Worm (Caenorhabditis elegans) whole organism, young adult: ENCODE results near the gene col-36.
A peak's percentile ranks its signal among the peaks of the same experiment; 100 is the strongest.

ENCODE experiments used
- D2030.7 ChIP-seq: fragments of 200-800 bp; sonication (Bioruptor generic); IDR thresholded peaks from 2 replicates; pipeline ENCODE4 v1.3.6; 2022; ENCODE audit warnings: missing genetic modification reagents, missing genetic modification characterization, missing compliant biosample characterization
- lsy-27 ChIP-seq: sonication (generic microtip); optimal IDR thresholded peaks from 2 replicates; lab custom pipeline; 2017; ENCODE audit warnings: missing genetic modification characterization, mild to moderate bottlenecking, missing compliant biosample characterization, antibody characterized with exemption, missing genotype, borderline replicate concordance; ENCODE audit not compliant: insufficient read depth
- snpc-3.4 ChIP-seq: sonication (generic microtip); optimal IDR thresholded peaks from 2 replicates; lab custom pipeline; 2017; ENCODE audit warnings: missing genetic modification characterization, mild to moderate bottlenecking, missing compliant biosample characterization, antibody characterized with exemption, moderate library complexity, missing genotype, missing genetic modification reagents

DNA sequence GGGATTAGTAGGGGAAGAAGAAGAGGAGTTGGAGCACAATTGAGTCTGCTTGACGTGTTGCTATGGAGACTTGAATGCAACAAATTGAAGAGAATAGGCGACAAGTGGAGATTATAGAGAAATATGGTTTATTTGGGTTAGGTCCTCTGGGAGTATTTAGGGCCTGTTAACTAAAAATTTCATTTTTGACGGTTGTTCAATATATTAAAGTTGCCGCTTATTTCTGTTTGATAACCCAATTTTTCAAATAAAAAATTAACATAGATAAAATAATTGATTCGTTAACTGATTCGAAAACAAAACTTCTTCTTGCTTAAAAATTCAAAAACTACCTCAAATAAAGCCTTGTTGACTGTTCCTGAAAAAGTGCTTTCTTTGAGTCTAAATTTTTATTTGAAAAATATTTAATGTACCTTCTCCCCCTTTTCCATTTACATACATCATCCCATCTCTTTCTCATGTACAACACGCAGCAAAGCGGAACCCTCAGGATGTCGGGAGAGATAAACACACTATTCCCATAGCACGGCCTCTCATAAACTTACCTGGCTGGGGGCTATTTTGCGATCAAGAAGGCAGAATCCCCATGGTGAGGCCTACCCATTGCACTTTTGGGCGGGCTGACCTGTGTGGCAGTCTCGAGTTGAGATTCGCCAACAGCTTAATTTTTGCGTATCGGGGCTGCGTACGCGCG is 2.8 kb upstream of the col-36 start, which contains the start of gene dyf-13:
- no peak for TF ChIP-seq D2030.7 (GFP tag; lab: Robert Waterston, UW)
- peak; percentile 45 for TF ChIP-seq snpc-3.4
- no peak for TF ChIP-seq lsy-27 (tag; lab: Kevin White, UChicago)
